Fruit fly (Drosophila melanogaster): Measurements from ENCODE around the gene snk.

The snk gene

DNA sequence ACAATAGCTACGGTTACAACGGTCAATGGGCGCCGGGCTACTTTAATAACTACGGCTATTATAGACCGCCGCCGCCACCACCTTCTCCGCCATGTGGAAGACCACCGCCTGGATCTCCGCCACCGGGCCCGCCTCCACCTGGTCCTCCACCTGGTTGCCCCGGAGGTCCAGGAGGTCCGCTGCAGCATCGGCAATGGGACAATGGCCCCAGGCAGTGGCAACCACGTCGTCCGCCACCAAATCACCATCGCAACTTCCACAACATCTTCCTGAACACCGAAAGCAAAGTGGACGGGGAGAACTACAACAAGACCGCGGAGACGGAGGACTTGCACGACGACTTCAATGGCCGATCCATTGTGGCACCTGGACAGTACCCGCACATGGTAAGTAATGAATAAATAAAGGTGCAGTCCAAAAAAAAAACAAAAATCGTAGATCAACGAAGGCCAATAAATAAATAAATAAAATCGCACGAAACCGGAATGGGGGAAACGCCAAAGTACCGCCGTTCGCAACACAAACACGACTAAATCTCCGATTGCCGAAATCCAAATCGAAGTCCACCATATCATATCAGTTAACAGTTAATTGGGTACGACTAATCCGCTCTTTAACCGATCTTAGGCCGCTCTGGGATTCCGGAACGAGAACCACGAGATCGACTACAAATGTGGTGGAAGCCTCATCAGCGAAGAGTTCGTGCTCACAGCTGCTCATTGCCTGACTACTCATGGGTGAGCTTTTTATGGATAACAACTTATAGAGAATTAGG is at the start of gene snk:
Gene snk, minus strand, starts transcription at position 513 of the 775 bp plus-strand sequence.
- TF ChIP-seq cnc (optimal IDR thresholded peaks at IDR 0.05) (no peak), CG11617 (GFP tag; optimal IDR thresholded peaks at IDR 0.05) (no peak), CG14711 (tag; optimal IDR thresholded peaks at IDR 0.05) (no peak), ovo (GFP tag; optimal IDR thresholded peaks at IDR 0.05) (peak; percentile 20), kay (GFP tag; ENCODE audit: borderline replicate concordance) (no peak), Clk (GFP tag; optimal IDR thresholded peaks at IDR 0.05) (no peak), pad (GFP tag; optimal IDR thresholded peaks at IDR 0.05) (peak; percentile 63), toe (GFP tag; optimal IDR thresholded peaks at IDR 0.05) (no peak), tj (GFP tag; optimal IDR thresholded peaks at IDR 0.05) (no peak), CG5204 (GFP tag; optimal IDR thresholded peaks at IDR 0.05) (no peak), CG33017 (tag; optimal IDR thresholded peaks at IDR 0.05) (no peak)

DNA sequence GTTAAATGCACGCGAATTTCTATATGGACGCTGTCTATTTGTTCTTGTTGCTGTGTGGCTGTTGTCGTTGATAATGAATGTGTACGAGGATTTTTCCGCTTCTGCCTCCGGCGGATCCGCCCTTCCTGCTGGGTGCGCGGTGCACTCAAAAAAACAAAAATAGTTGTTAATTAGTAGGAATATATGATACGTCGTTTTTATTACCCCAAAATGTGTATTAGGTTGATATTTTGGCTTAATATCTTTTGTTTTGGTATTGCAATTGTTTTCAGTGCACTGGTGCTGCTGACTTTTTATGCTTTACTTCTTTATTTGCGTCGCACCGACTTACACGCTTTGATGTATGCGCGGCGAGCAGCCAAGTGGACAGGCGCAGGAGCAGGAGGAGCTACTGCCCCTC is 49.1 kb upstream of the snk start:
- TF ChIP-seq cnc (optimal IDR thresholded peaks at IDR 0.05) (no peak), Clk (GFP tag; optimal IDR thresholded peaks at IDR 0.05) (no peak), Mnt (GFP tag; optimal IDR thresholded peaks at IDR 0.05) (no peak)

DNA sequence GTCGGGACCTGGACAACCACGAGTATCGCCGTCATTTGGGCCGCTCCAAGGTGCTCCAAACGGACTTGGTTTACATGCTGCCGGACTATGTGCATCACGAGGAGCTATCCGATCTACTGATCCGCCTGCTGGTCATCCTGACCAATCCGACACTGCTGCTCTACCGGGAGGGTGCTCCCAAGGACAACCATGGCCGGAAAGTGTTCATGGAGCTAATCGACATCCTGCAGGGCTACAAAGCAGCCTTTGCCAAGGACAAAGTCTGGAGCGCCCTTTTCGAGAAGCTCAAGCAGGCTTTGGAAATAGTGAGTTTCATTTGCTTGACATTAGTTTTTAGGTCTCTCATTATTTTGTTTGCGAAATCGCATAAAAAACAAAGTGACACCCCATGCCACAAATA is 46.4 kb upstream of the snk start, which contains the start of gene CG34308:
Gene CG34308, plus strand, starts transcription at position 301 of the 400 bp plus-strand sequence.
- TF ChIP-seq toe (GFP tag; optimal IDR thresholded peaks at IDR 0.05) (no peak), tj (GFP tag; optimal IDR thresholded peaks at IDR 0.05) (no peak)

DNA sequence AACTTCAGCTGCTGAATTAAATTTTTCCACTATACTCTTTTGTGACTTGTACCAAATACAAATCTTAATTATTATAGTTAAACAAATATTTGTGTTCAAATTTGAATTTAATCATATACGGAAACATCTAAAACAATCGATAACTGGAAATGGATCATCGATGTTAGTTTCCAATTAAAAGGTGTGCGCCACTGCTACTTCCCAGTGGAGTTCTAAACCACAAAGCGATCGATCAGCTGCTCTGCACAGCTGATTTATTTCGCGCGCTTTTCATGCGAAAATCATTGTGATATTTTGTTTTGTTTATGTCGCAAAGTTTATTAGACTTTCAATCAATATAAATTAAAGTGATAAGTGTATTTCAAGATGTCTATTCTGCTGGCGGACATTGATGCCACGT is 45.8 kb upstream of the snk start, which contains the start of gene timeout:
Gene timeout, plus strand, starts transcription at position 257 of the 400 bp plus-strand sequence.
- TF ChIP-seq CG7101 (tag; optimal IDR thresholded peaks at IDR 0.05) (no peak), tj (GFP tag; optimal IDR thresholded peaks at IDR 0.05) (no peak), bab1 (GFP tag; optimal IDR thresholded peaks at IDR 0.05) (peak; percentile 87)

DNA sequence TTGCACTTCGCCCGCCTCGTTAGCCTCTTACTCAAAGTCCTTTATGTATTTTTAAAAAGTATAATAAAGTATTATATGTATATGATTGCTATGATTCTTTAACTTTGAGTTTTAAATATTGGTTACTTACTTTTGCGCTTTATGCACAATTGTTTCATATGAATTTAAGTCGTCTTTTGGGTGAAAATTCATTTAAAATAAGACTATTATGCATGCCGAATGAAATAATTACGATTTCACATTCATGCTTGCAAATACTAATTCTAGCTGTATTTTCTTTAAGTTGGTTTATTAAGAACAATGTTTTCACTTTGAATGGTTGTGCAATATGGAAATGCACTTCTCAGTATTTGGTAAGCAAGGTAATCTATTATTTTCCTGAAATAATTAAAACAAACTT is 43.4 kb upstream of the snk start, which contains the start of gene CG43063:
Gene CG43063, plus strand, starts transcription at position 301 of the 400 bp plus-strand sequence.
- TF ChIP-seq toe (GFP tag; optimal IDR thresholded peaks at IDR 0.05) (no peak), CG33017 (tag; optimal IDR thresholded peaks at IDR 0.05) (no peak), tj (GFP tag; optimal IDR thresholded peaks at IDR 0.05) (no peak), cnc (optimal IDR thresholded peaks at IDR 0.05) (no peak), CG7101 (tag; optimal IDR thresholded peaks at IDR 0.05) (no peak), CG7045 (GFP tag; optimal IDR thresholded peaks at IDR 0.05) (no peak), Crg-1 (GFP tag; optimal IDR thresholded peaks at IDR 0.05) (no peak)

DNA sequence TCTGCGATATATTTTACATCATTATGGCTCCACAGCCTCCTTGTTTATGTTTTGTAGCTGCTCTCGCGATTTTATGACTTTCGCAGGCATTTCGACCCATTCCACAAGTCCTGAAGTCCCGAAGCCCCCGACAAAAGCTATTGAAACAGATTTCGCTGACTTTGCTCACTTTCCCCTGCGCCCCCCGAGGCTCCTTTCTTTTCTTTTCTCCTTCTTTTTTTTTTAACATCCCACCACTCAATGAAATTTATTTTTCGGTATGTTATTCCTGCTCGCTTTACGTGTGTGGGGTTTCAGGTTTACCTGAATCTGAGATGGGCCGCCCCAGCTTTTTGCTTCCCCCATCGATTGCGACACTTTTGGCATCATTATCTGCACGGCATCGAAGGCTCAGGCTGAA is 39.8 kb upstream of the snk start:
- TF ChIP-seq Mnt (GFP tag; optimal IDR thresholded peaks at IDR 0.05) (no peak), CG7045 (GFP tag; optimal IDR thresholded peaks at IDR 0.05) (no peak), cic (GFP tag; optimal IDR thresholded peaks at IDR 0.05) (no peak), Clk (GFP tag; optimal IDR thresholded peaks at IDR 0.05) (no peak), Hr96 (GFP tag; optimal IDR thresholded peaks at IDR 0.05) (no peak), CG5204 (GFP tag; optimal IDR thresholded peaks at IDR 0.05) (no peak), Crg-1 (GFP tag; optimal IDR thresholded peaks at IDR 0.05) (no peak)

DNA sequence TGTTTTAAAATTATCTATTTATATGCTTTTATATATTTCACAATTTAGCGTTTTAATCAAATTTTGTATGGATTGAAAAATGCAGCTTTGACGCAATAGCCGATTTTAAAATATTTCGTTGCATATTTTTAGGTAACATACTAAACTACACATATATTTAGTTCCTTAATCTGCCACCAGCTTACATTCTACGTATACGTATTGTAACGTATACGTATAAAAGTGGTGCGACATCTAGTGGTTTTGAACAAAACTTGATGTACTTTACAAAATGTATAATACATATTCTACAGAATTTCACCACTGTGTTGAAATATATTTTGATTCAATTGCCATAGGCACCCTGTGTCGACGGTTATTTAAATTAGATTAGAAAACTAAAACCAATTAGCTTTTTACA is 35.7 kb upstream of the snk start:
- no peak for TF ChIP-seq CG7101 (tag; optimal IDR thresholded peaks at IDR 0.05)
- no peak for TF ChIP-seq tj (GFP tag; optimal IDR thresholded peaks at IDR 0.05)
- peak; percentile 13 for TF ChIP-seq pad (GFP tag; optimal IDR thresholded peaks at IDR 0.05)
- TF ChIP-seq toe (GFP tag; optimal IDR thresholded peaks at IDR 0.05), result no peak
- TF ChIP-seq CG11617 (GFP tag; optimal IDR thresholded peaks at IDR 0.05), result no peak
- TF ChIP-seq CG7045 (GFP tag; optimal IDR thresholded peaks at IDR 0.05), result no peak
- no peak for TF ChIP-seq ovo (GFP tag; optimal IDR thresholded peaks at IDR 0.05)
- TF ChIP-seq CG1620 (GFP tag; optimal IDR thresholded peaks at IDR 0.05), result peak; percentile 49
- no peak for TF ChIP-seq CG12768 (GFP tag; optimal IDR thresholded peaks at IDR 0.05)
- TF ChIP-seq cic (GFP tag; optimal IDR thresholded peaks at IDR 0.05), result no peak
- no peak for TF ChIP-seq Mnt (GFP tag; optimal IDR thresholded peaks at IDR 0.05)
- no peak for TF ChIP-seq cnc (optimal IDR thresholded peaks at IDR 0.05)
- no peak for TF ChIP-seq CG33017 (tag; optimal IDR thresholded peaks at IDR 0.05)
- peak; percentile 77 for TF ChIP-seq bab1 (GFP tag; optimal IDR thresholded peaks at IDR 0.05)
- no peak for TF ChIP-seq CG14711 (tag; optimal IDR thresholded peaks at IDR 0.05)
- TF ChIP-seq Clk (GFP tag; optimal IDR thresholded peaks at IDR 0.05), result no peak
- TF ChIP-seq kay (GFP tag; ENCODE audit: borderline replicate concordance), result no peak
- TF ChIP-seq Hr96 (GFP tag; optimal IDR thresholded peaks at IDR 0.05), result no peak
- no peak for TF ChIP-seq CG5204 (GFP tag; optimal IDR thresholded peaks at IDR 0.05)

DNA sequence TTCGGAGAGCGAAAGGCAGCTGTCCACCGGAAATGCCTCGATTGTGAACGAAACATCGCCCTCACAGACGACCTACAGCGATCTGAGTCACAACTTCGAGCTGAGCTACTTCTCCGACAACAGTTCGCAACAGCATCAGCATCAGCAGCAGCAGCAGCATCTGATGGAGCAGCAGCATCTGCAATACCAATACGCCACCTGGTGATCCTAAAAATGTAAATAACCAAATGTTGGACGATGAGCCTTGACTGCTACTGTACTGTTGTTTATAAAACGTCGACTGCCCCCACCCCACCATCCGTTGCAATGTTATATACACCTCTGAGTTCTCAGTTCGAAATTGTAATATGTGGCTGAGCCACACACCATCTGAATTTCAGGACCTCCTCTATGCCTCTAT is 34.7 kb upstream of the snk start:
- TF ChIP-seq CG7045 (GFP tag; optimal IDR thresholded peaks at IDR 0.05) (no peak), toe (GFP tag; optimal IDR thresholded peaks at IDR 0.05) (no peak), kay (GFP tag; ENCODE audit: borderline replicate concordance) (no peak), pad (GFP tag; optimal IDR thresholded peaks at IDR 0.05) (no peak), Crg-1 (GFP tag; optimal IDR thresholded peaks at IDR 0.05) (no peak)

Data from whole organism, adult.